Worm (Caenorhabditis elegans) whole organism, L2 larva: Measurements from ENCODE around the gene cyp-13A6.
A peak's percentile ranks its signal among the peaks of the same experiment; 100 is the strongest.

ENCODE experiments used
- C34F6.9 ChIP-seq: fragments of 150-350 bp; optimal IDR thresholded peaks from 2 replicates; lab custom pipeline; 2014; ENCODE audit warnings: missing biosample characterization, missing genetic modification characterization
- R02D3.7 ChIP-seq: fragments of 150-350 bp; optimal IDR thresholded peaks from 2 replicates; lab custom pipeline; 2014; ENCODE audit warnings: missing biosample characterization, missing genetic modification characterization
- Y55F3AM.14 ChIP-seq: fragments of 200-800 bp; sonication (Bioruptor generic); optimal IDR thresholded peaks from 2 replicates; lab custom pipeline; 2018; ENCODE audit warnings: mild to moderate bottlenecking, missing genetic modification characterization, missing compliant biosample characterization
- blmp-1 ChIP-seq: sonication (generic microtip); optimal IDR thresholded peaks from 2 replicates; lab custom pipeline; 2017; ENCODE audit warnings: missing genetic modification characterization, mild to moderate bottlenecking, missing compliant biosample characterization, antibody characterized with exemption, moderate library complexity; ENCODE audit not compliant: insufficient read depth
- crh-2 ChIP-seq: sonication (generic microtip); optimal IDR thresholded peaks from 2 replicates; lab custom pipeline; 2017; ENCODE audit warnings: missing biosample characterization, missing genetic modification characterization
- dmd-4 ChIP-seq: sonication (generic microtip); optimal IDR thresholded peaks from 2 replicates; lab custom pipeline; 2017; ENCODE audit warnings: missing biosample characterization, missing genetic modification characterization
- egl-27 ChIP-seq: sonication (generic microtip); optimal IDR thresholded peaks from 3 replicates; lab custom pipeline; 2017; ENCODE audit warnings: missing biosample characterization, missing genetic modification reagents, missing genetic modification characterization
- elt-1 ChIP-seq: fragments of 150-350 bp; optimal IDR thresholded peaks from 2 replicates; lab custom pipeline; 2014; ENCODE audit warnings: missing biosample characterization, missing genetic modification characterization
- elt-3 ChIP-seq: sonication (generic microtip); optimal IDR thresholded peaks from 2 replicates; lab custom pipeline; 2017; ENCODE audit warnings: missing biosample characterization, missing genetic modification characterization
- fos-1 ChIP-seq: fragments of 150-350 bp; optimal IDR thresholded peaks from 2 replicates; lab custom pipeline; 2014; ENCODE audit warnings: missing biosample characterization, missing genetic modification characterization
- lin-11 ChIP-seq: fragments of 150-350 bp; sonication (generic microtip); optimal IDR thresholded peaks from 2 replicates; lab custom pipeline; 2014; ENCODE audit warnings: missing biosample characterization, missing genetic modification characterization, inconsistent platforms, mixed read lengths
- lin-13 ChIP-seq: fragments of 150-350 bp; optimal IDR thresholded peaks from 2 replicates; lab custom pipeline; 2014; ENCODE audit warnings: missing biosample characterization, missing genetic modification reagents, missing genetic modification characterization
- mab-5 ChIP-seq: fragments of 150-350 bp; optimal IDR thresholded peaks from 2 replicates; lab custom pipeline; 2014; ENCODE audit warnings: missing biosample characterization, missing genetic modification characterization
- mbf-1 ChIP-seq: sonication (generic microtip); optimal IDR thresholded peaks from 2 replicates; lab custom pipeline; 2017; ENCODE audit warnings: missing biosample characterization, missing genetic modification characterization
- mdl-1 ChIP-seq, 2 experiments: fragments of 150-350 bp in 1 of 2; sonication (generic microtip) in 1 of 2; optimal IDR thresholded peaks; 2 replicates each; lab custom pipeline; 2017; ENCODE audit warnings: missing biosample characterization in 2 of 2, missing genetic modification characterization in 2 of 2
- nhr-11 ChIP-seq: fragments of 150-350 bp; optimal IDR thresholded peaks from 2 replicates; lab custom pipeline; 2014; ENCODE audit warnings: missing biosample characterization, missing genetic modification characterization
- nhr-12 ChIP-seq: fragments of 150-350 bp; optimal IDR thresholded peaks from 2 replicates; lab custom pipeline; 2014; ENCODE audit warnings: missing biosample characterization, missing genetic modification characterization
- nhr-129 ChIP-seq: fragments of 150-350 bp; optimal IDR thresholded peaks from 2 replicates; lab custom pipeline; 2014; ENCODE audit warnings: missing biosample characterization, missing genetic modification characterization
- nhr-21 ChIP-seq: fragments of 150-350 bp; optimal IDR thresholded peaks from 2 replicates; lab custom pipeline; 2014; ENCODE audit warnings: missing biosample characterization, missing genetic modification characterization
- nhr-6 ChIP-seq: fragments of 150-350 bp; optimal IDR thresholded peaks from 2 replicates; lab custom pipeline; 2014; ENCODE audit warnings: missing biosample characterization, missing genetic modification characterization
- nhr-77 ChIP-seq: fragments of 150-350 bp; optimal IDR thresholded peaks from 2 replicates; lab custom pipeline; 2014; ENCODE audit warnings: missing biosample characterization, missing genetic modification characterization
- peb-1 ChIP-seq: fragments of 150-350 bp; optimal IDR thresholded peaks from 2 replicates; lab custom pipeline; 2014; ENCODE audit warnings: missing biosample characterization, missing genetic modification characterization
- skn-1 ChIP-seq: sonication (generic microtip); optimal IDR thresholded peaks from 2 replicates; lab custom pipeline; 2017; ENCODE audit warnings: missing biosample characterization, missing genetic modification characterization
- sma-3 ChIP-seq: sonication (generic microtip); optimal IDR thresholded peaks from 2 replicates; lab custom pipeline; 2016; ENCODE audit warnings: missing genetic modification reagents, missing genetic modification characterization, missing compliant biosample characterization
- sma-9 ChIP-seq, 2 experiments: fragments of 150-350 bp in 1 of 2; sonication (generic microtip) in 1 of 2; optimal IDR thresholded peaks; 2 replicates each; lab custom pipeline; 2014 to 2016; ENCODE audit warnings: missing genetic modification characterization in 2 of 2, mild to moderate bottlenecking in 1 of 2, missing biosample characterization in 1 of 2, missing compliant biosample characterization in 1 of 2, missing genetic modification reagents in 1 of 2, moderate library complexity in 1 of 2
- snpc-4 ChIP-seq: fragments of 150-350 bp; optimal IDR thresholded peaks from 2 replicates; lab custom pipeline; 2014; ENCODE audit warnings: missing biosample characterization, missing genetic modification characterization
- unc-62 ChIP-seq: fragments of 150-350 bp; optimal IDR thresholded peaks from 2 replicates; lab custom pipeline; 2014; ENCODE audit warnings: missing biosample characterization, missing genetic modification reagents, missing genetic modification characterization
- zag-1 ChIP-seq: fragments of 150-350 bp; optimal IDR thresholded peaks from 2 replicates; lab custom pipeline; 2014; ENCODE audit warnings: missing biosample characterization, missing genetic modification characterization
- ztf-1 ChIP-seq: fragments of 200-800 bp; sonication (Bioruptor generic); conservative IDR thresholded peaks from 2 replicates; pipeline ENCODE4 v1.3.6; 2022; ENCODE audit warnings: missing genetic modification characterization, missing compliant biosample characterization
- ztf-11 ChIP-seq: sonication (generic microtip); optimal IDR thresholded peaks from 2 replicates; lab custom pipeline; 2017; ENCODE audit warnings: missing biosample characterization, missing genetic modification characterization
- ztf-4 ChIP-seq: fragments of 150-350 bp; optimal IDR thresholded peaks from 2 replicates; lab custom pipeline; 2014; ENCODE audit warnings: missing biosample characterization, missing genetic modification characterization

Gene cyp-13A6

DNA sequence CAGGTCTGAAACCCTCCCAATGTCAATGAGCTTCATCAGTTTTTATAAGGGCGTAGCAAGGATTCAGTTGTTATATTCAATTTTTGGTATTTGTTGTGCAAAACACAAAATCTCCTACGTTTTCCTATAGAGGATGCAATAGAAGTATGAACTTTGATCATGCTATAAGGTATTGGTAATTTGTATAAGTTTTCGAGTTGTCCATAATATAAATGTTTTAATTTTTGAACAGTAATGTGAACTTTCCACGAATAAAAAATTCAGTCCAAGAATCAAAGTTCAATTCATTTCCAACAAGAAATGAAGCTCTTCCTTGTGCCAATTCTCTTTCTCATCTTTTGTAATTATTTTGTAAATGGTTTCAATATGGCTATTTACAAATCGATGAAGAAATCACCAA, 28.4 kb upstream of the cyp-13A6 start, which contains the start of gene ZK938.12:
Gene ZK938.12 (plus strand): TSS at position 301 of the 400 bp plus-strand sequence.
- no peak for TF ChIP-seq fos-1 (tag; lab: Kevin White, UChicago)
- no peak for TF ChIP-seq C34F6.9 (tag; lab: Kevin White, UChicago)
- TF ChIP-seq nhr-21 (tag; lab: Kevin White, UChicago) = no peak
- TF ChIP-seq sma-3 = no peak
- TF ChIP-seq egl-27 (tag; lab: Kevin White, UChicago) = no peak
- no peak for TF ChIP-seq nhr-11 (tag; lab: Kevin White, UChicago)
- TF ChIP-seq ztf-11 = no peak
- no peak for TF ChIP-seq crh-2 (tag; lab: Kevin White, UChicago)
- TF ChIP-seq, all 48 proteins: peak for 0

- TF ChIP-seq lin-11 (tag; lab: Kevin White, UChicago) (no peak), snpc-4 (tag; lab: Kevin White, UChicago) (no peak), elt-1 (tag; lab: Kevin White, UChicago) (no peak)
- TF ChIP-seq, all 48 proteins: peak for 0
These were observed 26.5 kb upstream of the cyp-13A6 start, which contains the start of gene ZK938.1 for ce11 chrII:9829108-9829507. ZK938.1 (plus strand) TSS chrII:9829408.

ce11 chrII:9828502-9828901, 25.9 kb upstream of the cyp-13A6 start:
- TF ChIP-seq Y55F3AM.14 (GFP tag; lab: Kevin White, UChicago) (no peak), elt-1 (tag; lab: Kevin White, UChicago) (no peak), mdl-1 (tag; optimal IDR thresholded peaks at IDR 0.05; lab: Kevin White, UChicago) (no peak)

DNA sequence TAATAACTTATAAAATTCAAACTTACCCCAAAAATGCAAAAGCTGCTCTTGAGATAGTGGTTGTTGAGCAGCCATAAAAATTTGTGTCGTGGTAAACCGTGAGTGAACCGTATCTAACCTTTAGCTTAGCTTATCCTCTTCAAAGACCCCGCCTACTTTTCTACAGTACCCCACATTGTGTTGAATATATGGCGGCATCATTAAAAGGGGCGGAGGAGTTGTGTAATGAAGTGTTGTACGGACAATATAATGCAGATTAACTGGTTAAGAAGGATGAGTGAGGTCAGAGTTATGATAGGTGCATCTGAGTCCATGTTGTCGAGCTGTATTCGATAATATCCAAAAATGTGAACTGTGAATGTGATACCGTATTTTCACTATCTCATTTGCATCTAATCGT, 25.2 kb upstream of the cyp-13A6 start, which contains the start of gene eyg-1:
Gene eyg-1 (minus strand): TSS at position 101 of the 400 bp plus-strand sequence.
- TF ChIP-seq nhr-21 (tag; lab: Kevin White, UChicago) (no peak), nhr-129 (tag; lab: Kevin White, UChicago) (no peak), sma-9 (GFP tag; optimal IDR thresholded peaks at IDR 0.05; lab: Kevin White, UChicago) (no peak), sma-9 (tag; optimal IDR thresholded peaks at IDR 0.05; lab: Kevin White, UChicago) (no peak)

ce11 chrII:9826946-9827345, 24.3 kb upstream of the cyp-13A6 start:
- TF ChIP-seq elt-3 (tag; lab: Kevin White, UChicago) = no peak

DNA sequence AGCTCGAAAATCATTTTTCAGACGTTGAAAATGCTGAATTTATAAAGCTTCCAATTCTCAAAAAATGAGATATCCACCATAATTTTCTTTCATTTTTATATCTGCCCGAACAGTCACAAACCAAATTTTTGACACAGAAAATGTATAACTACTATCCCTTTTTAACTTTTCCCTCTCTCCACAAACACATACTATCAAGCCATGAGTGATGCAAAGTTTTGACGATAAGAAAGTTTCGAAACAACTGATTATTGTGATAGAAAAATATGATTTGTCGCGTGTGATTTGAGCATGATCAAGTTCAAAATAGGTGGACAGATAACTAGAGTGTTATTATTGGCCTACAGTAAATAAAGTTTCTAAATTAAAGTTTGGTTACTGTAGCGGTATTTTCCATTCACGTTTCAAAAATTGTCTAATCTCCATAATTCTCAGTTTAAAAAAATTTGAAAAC, 4.9 kb upstream of the cyp-13A6 start, which contains the start of gene cyp-13A8:
Gene cyp-13A8 (minus strand): TSS at position 51 of the 454 bp plus-strand sequence.
- no peak for TF ChIP-seq zag-1
- TF ChIP-seq lin-13 (GFP tag; lab: Kevin White, UChicago) = no peak
- TF ChIP-seq C34F6.9 (tag; lab: Kevin White, UChicago) = no peak
- TF ChIP-seq elt-1 (tag; lab: Kevin White, UChicago) = no peak
- peak; percentile 39 for TF ChIP-seq crh-2 (tag; lab: Kevin White, UChicago)
- TF ChIP-seq nhr-129 (tag; lab: Kevin White, UChicago) = peak; percentile 39
- TF ChIP-seq skn-1 = no peak
- TF ChIP-seq dmd-4 = no peak
- TF ChIP-seq mab-5 (tag; lab: Kevin White, UChicago) = no peak
- no peak for TF ChIP-seq blmp-1 (tag; lab: Kevin White, UChicago)
- no peak for TF ChIP-seq egl-27 (tag; lab: Kevin White, UChicago)
- no peak for TF ChIP-seq ztf-4 (tag; lab: Kevin White, UChicago)
- TF ChIP-seq mdl-1 (tag; optimal IDR thresholded peaks at IDR 0.05; lab: Kevin White, UChicago) = no peak
- no peak for TF ChIP-seq nhr-77 (tag; lab: Kevin White, UChicago)
- TF ChIP-seq R02D3.7 = no peak
- TF ChIP-seq mbf-1 (tag; lab: Kevin White, UChicago) = no peak
- TF ChIP-seq sma-9 (GFP tag; optimal IDR thresholded peaks at IDR 0.05; lab: Kevin White, UChicago) = peak; percentile 90
- no peak for TF ChIP-seq sma-9 (tag; optimal IDR thresholded peaks at IDR 0.05; lab: Kevin White, UChicago)
- no peak for TF ChIP-seq peb-1 (tag; lab: Kevin White, UChicago)
- TF ChIP-seq nhr-6 (tag; lab: Kevin White, UChicago) = no peak
- TF ChIP-seq lin-11 (tag; lab: Kevin White, UChicago) = no peak
- TF ChIP-seq nhr-21 (tag; lab: Kevin White, UChicago) = no peak
- TF ChIP-seq fos-1 (tag; lab: Kevin White, UChicago) = peak; percentile 94
- no peak for TF ChIP-seq nhr-12
- TF ChIP-seq ztf-1 = no peak
- TF ChIP-seq unc-62 (GFP tag; lab: Kevin White, UChicago) = no peak
